Fruit fly (Drosophila melanogaster) whole organism, wandering third instar larva: ENCODE data around the gene meigo.

ENCODE experiments used
- Abd-B ChIP-seq: fragments of >200 bp; optimal IDR thresholded peaks from 2 replicates; lab custom pipeline; 2017; ENCODE audit warnings: missing biosample characterization, missing genetic modification characterization
- CG32264 ChIP-seq: fragments of 200-800 bp; sonication (Bioruptor generic); optimal IDR thresholded peaks from 2 replicates; lab custom pipeline; 2016; ENCODE audit warnings: missing biosample characterization, missing genetic modification characterization
- CG9705 ChIP-seq: fragments of 200-800 bp; sonication (Bioruptor generic); optimal IDR thresholded peaks from 2 replicates; lab custom pipeline; 2018; ENCODE audit warnings: missing biosample characterization, mild to moderate bottlenecking, missing genetic modification characterization
- Dif ChIP-seq: fragments of 200-275, 200-300 bp; sonication (Bioruptor generic); optimal IDR thresholded peaks from 2 replicates; lab custom pipeline; 2018; ENCODE audit warnings: missing biosample characterization, missing genetic modification characterization; ENCODE audit not compliant: partially characterized antibody
- GATAd ChIP-seq: sonication (Bioruptor generic); optimal IDR thresholded peaks from 2 replicates; lab custom pipeline; 2016; ENCODE audit warnings: missing biosample characterization, missing genetic modification characterization
- HLH106 ChIP-seq: fragments of 200-800 bp; optimal IDR thresholded peaks from 3 replicates; lab custom pipeline; 2019; ENCODE audit warnings: missing biosample characterization, mild to moderate bottlenecking, missing genetic modification characterization, moderate library complexity
- Hnf4 ChIP-seq: fragments of 200-800 bp; sonication (Bioruptor generic); optimal IDR thresholded peaks from 2 replicates; lab custom pipeline; 2016; ENCODE audit warnings: missing biosample characterization, mild to moderate bottlenecking, missing genetic modification characterization
- Hr78 ChIP-seq: fragments of >200 bp; optimal IDR thresholded peaks from 2 replicates; lab custom pipeline; 2017; ENCODE audit warnings: missing biosample characterization, missing genetic modification characterization
- Hr83 ChIP-seq: fragments of 200-300 bp; sonication (Bioruptor generic); optimal IDR thresholded peaks from 2 replicates; lab custom pipeline; 2016; ENCODE audit warnings: missing biosample characterization, mild to moderate bottlenecking, missing genetic modification characterization, moderate library complexity; ENCODE audit not compliant: poor library complexity, severe bottlenecking
- Jra ChIP-seq: sonication (Bioruptor generic); optimal IDR thresholded peaks from 2 replicates; lab custom pipeline; 2016; ENCODE audit warnings: missing biosample characterization, missing genetic modification characterization
- Mio ChIP-seq: sonication (Bioruptor generic); optimal IDR thresholded peaks from 2 replicates; lab custom pipeline; 2016; ENCODE audit warnings: missing biosample characterization, missing genetic modification characterization
- Myc ChIP-seq: fragments of >200 bp; optimal IDR thresholded peaks from 2 replicates; lab custom pipeline; 2017
- N ChIP-seq: fragments of >200 bp; optimal IDR thresholded peaks from 2 replicates; lab custom pipeline; 2018; ENCODE audit warnings: missing biosample characterization, missing external identifiers, missing genetic modification characterization
- OdsH ChIP-seq: fragments of 200-800 bp; sonication (Bioruptor generic); optimal IDR thresholded peaks from 2 replicates; lab custom pipeline; 2016; ENCODE audit warnings: missing biosample characterization, mild to moderate bottlenecking, missing genetic modification characterization
- Rel ChIP-seq, 2 experiments: fragments of 200-800 bp; sonication (Bioruptor generic) in 1 of 2; optimal IDR thresholded peaks; 2 replicates in 1 of 2; 3 replicates in 1 of 2; lab custom pipeline; 2016 to 2019; ENCODE audit warnings: mild to moderate bottlenecking in 2 of 2, missing biosample characterization in 2 of 2, missing genetic modification characterization in 2 of 2, moderate library complexity in 1 of 2
- Sp1 ChIP-seq: fragments of 200-800 bp; sonication (Bioruptor generic); optimal IDR thresholded peaks from 3 replicates; lab custom pipeline; 2019; ENCODE audit warnings: missing biosample characterization, mild to moderate bottlenecking, missing genetic modification characterization, moderate library complexity
- Vsx2 ChIP-seq: fragments of 200-300, 225-300 bp; sonication (Bioruptor generic); optimal IDR thresholded peaks from 2 replicates; lab custom pipeline; 2018; ENCODE audit warnings: missing biosample characterization, missing genetic modification characterization; ENCODE audit not compliant: partially characterized antibody
- br ChIP-seq: fragments of 200-800 bp; sonication (Bioruptor generic); optimal IDR thresholded peaks from 2 replicates; lab custom pipeline; 2016; ENCODE audit warnings: missing biosample characterization, missing genetic modification characterization
- brk ChIP-seq: fragments of 200-800 bp; sonication (Bioruptor generic); optimal IDR thresholded peaks from 2 replicates; lab custom pipeline; 2016; ENCODE audit warnings: missing biosample characterization, mild to moderate bottlenecking, missing genetic modification characterization
- dl ChIP-seq, 2 experiments: fragments of 175-275, 200-275 bp in 1 of 2; fragments of 200-275 bp in 1 of 2; sonication (Bioruptor generic); optimal IDR thresholded peaks; lab custom pipeline; 2018; ENCODE audit warnings: mild to moderate bottlenecking in 2 of 2, missing biosample characterization in 2 of 2, missing genetic modification characterization in 2 of 2, moderate library complexity in 2 of 2; ENCODE audit not compliant: partially characterized antibody in 2 of 2, insufficient read depth in 1 of 2
- dmrt93B ChIP-seq: fragments of 200-800 bp; sonication (Bioruptor generic); optimal IDR thresholded peaks from 2 replicates; lab custom pipeline; 2018; ENCODE audit warnings: missing biosample characterization, mild to moderate bottlenecking, missing genetic modification characterization
- dsf ChIP-seq: sonication (Bioruptor generic); optimal IDR thresholded peaks from 2 replicates; lab custom pipeline; 2016; ENCODE audit warnings: missing biosample characterization, missing genetic modification characterization, borderline replicate concordance
- ey ChIP-seq: fragments of 200-800 bp; sonication (Bioruptor generic); optimal IDR thresholded peaks from 2 replicates; lab custom pipeline; 2016; ENCODE audit warnings: missing biosample characterization, missing genetic modification characterization
- foxo ChIP-seq, 2 experiments: fragments of 200-800 bp; sonication (Bioruptor generic); optimal IDR thresholded peaks; 2 replicates in 1 of 2; 3 replicates in 1 of 2; lab custom pipeline; 2016 to 2017; ENCODE audit warnings: missing biosample characterization in 2 of 2, missing genetic modification characterization in 2 of 2
- fru ChIP-seq: fragments of 200-800 bp; sonication (Bioruptor generic); optimal IDR thresholded peaks from 3 replicates; lab custom pipeline; 2016; ENCODE audit warnings: missing biosample characterization, mild to moderate bottlenecking, missing genetic modification characterization
- h ChIP-seq: fragments of 200-800 bp; sonication (Bioruptor generic); optimal IDR thresholded peaks from 3 replicates; lab custom pipeline; 2016; ENCODE audit warnings: missing biosample characterization, mild to moderate bottlenecking, missing genetic modification characterization
- jim ChIP-seq: fragments of 175-275, 200-325 bp; sonication (Bioruptor generic); optimal IDR thresholded peaks from 2 replicates; lab custom pipeline; 2016; ENCODE audit warnings: missing biosample characterization, mild to moderate bottlenecking, missing genetic modification characterization
- lola ChIP-seq: fragments of >200 bp; optimal IDR thresholded peaks from 2 replicates; lab custom pipeline; 2017; ENCODE audit warnings: missing biosample characterization, missing genetic modification characterization
- pan ChIP-seq: fragments of >200 bp; optimal IDR thresholded peaks from 2 replicates; lab custom pipeline; 2017
- psq ChIP-seq: fragments of 200-800 bp; sonication (Bioruptor generic); optimal IDR thresholded peaks from 3 replicates; lab custom pipeline; 2017; ENCODE audit warnings: missing biosample characterization, mild to moderate bottlenecking, missing genetic modification characterization, moderate library complexity
- rgr ChIP-seq: fragments of 200-800 bp; sonication (Bioruptor generic); optimal IDR thresholded peaks from 3 replicates; lab custom pipeline; 2016; ENCODE audit warnings: missing biosample characterization, mild to moderate bottlenecking, missing genetic modification characterization
- sage ChIP-seq: fragments of 200-800 bp; sonication (Bioruptor generic); optimal IDR thresholded peaks from 2 replicates; lab custom pipeline; 2016; ENCODE audit warnings: missing biosample characterization, mild to moderate bottlenecking, missing genetic modification characterization
- sv ChIP-seq: fragments of 200-800 bp; sonication (Bioruptor generic); optimal IDR thresholded peaks from 3 replicates; lab custom pipeline; 2016; ENCODE audit warnings: missing biosample characterization, missing genetic modification characterization
- tai ChIP-seq: sonication (Bioruptor generic); optimal IDR thresholded peaks from 2 replicates; lab custom pipeline; 2016; ENCODE audit warnings: missing biosample characterization, missing genetic modification characterization
- usp ChIP-seq: fragments of >200 bp; optimal IDR thresholded peaks from 2 replicates; lab custom pipeline; 2017; ENCODE audit warnings: missing biosample characterization, missing genetic modification characterization
- woc ChIP-seq: sonication (Bioruptor generic); optimal IDR thresholded peaks from 2 replicates; lab custom pipeline; 2016; ENCODE audit warnings: missing biosample characterization, mild to moderate bottlenecking, missing genetic modification characterization

Gene meigo

DNA sequence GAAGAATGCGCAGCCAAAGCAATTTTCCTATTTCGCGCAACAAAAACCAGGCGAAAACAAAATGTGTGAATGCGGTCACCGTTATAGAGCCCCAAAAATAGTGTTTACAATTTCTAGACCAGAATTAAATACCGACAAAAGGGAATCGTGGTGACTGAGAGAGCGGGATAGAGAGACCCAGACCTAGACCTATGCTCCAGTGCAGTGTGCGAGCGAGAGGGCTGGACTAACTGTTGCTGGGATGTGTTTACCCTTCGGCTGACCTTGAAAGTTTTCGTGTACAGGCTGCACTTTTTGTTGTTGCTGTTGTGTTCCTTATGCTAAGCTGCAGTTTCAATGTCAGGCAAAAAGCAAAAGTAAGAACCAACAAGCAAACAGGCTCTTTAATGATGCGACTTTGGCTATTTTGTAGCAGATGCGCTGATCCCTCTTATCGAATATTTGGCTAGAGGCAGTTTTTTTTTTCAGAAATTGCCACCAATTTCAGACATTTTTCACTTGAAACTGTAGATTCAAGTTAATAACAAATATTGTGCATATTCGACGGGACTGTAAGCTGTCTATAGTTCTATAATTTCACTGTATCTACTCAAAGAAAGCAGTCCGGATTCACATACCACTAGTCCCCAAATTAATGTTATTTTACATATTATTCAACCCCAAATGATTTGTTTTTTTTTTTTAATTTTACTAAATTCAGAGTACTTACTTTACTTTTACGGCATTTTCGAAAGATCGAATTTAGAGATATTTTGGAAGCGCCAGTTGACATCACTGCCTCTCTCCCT lies 48.7 kb downstream of the meigo start:
- TF ChIP-seq Rel (GFP tag; optimal IDR thresholded peaks at IDR 0.05; lab: Kevin White, UChicago) (no peak), Rel (tag; optimal IDR thresholded peaks at IDR 0.05; lab: Kevin White, UChicago) (no peak), HLH106 (peak; percentile 24), Dif (GFP tag; lab: Kevin White, UChicago) (no peak), dmrt93B (GFP tag; lab: Kevin White, UChicago) (peak; percentile 8), h (GFP tag; lab: Kevin White, UChicago) (peak; percentile 64), foxo (GFP tag; optimal IDR thresholded peaks at IDR 0.05; lab: Kevin White, UChicago) (peak in 1 of 2 experiments; percentile 50), usp (GFP tag; lab: Kevin White, UChicago) (no peak), psq (peak; percentile 64), CG9705 (GFP tag; lab: Kevin White, UChicago) (peak; percentile 18), dl (GFP tag; optimal IDR thresholded peaks at IDR 0.05; lab: Kevin White, UChicago; ENCODE audit: insufficient read depth in 1 of 2, partially characterized antibody in 2 of 2) (no peak), Myc (lab: Kevin White, UChicago) (peak; percentile 97), rgr (GFP tag; lab: Kevin White, UChicago) (peak; percentile 31), OdsH (peak; percentile 36), sage (GFP tag; lab: Kevin White, UChicago) (no peak), dsf (GFP tag; lab: Kevin White, UChicago) (no peak), Jra (GFP tag; lab: Kevin White, UChicago) (no peak), fru (GFP tag; lab: Kevin White, UChicago) (peak; percentile 55), Mio (no peak), ey (peak; percentile 59), Hr78 (no peak), sv (GFP tag; lab: Kevin White, UChicago) (peak; percentile 32), br (GFP tag; lab: Kevin White, UChicago) (peak; percentile 39), woc (GFP tag; lab: Kevin White, UChicago) (peak; percentile 89), CG32264 (GFP tag; lab: Kevin White, UChicago) (no peak), jim (GFP tag; lab: Kevin White, UChicago) (no peak), Sp1 (GFP tag; lab: Kevin White, UChicago) (peak; percentile 43)

DNA sequence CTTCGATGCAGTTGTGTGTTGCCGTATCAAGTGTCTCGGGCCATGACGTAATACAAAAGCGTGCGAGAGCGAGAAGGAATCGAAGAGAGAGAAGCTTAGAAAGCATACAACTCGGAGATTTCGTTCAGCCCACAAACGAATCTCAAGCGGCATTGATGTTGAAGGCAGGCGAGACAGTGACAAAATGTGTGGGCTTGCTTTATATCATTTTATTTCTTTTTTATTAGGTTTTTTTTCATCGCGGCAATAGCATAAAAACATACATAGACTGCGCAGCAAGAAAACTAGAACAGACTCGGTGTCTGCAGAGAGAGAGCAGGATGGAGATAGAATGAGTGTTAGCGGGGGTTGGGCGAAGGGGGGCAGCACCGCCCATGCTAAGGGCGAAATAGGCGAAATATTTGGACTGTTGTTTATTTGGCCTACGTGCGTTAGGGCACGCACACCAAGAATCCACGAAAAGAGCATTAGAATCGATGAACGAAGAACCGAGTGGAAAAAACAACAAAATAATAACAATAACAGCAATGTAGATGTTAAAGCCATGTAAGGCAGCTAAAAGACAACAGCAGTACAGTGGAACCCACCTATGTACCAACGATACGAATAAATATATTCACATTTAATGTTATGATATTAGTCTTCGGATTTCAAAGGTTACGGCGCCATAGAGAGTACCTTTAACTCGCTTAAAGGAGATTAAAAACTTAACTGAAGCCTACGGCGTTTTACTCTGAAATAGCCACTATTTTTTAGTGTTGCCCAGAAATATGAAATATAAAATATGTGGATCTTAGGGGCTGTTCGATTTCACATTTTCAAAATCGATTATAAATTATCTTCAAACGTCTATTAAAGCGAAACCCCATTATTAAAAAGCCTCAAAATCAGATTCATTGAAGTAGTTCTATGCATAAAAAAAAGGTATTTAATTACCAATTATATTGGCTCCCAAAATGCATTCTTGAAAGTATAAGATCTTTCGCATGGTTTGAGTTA lies 49.6 kb downstream of the meigo start:
- TF ChIP-seq sv (GFP tag; lab: Kevin White, UChicago): peak; percentile 36
- no peak for TF ChIP-seq dsf (GFP tag; lab: Kevin White, UChicago)
- TF ChIP-seq Dif (GFP tag; lab: Kevin White, UChicago): peak; percentile 1
- TF ChIP-seq dl (GFP tag; optimal IDR thresholded peaks at IDR 0.05; lab: Kevin White, UChicago; ENCODE audit: insufficient read depth in 1 of 2, partially characterized antibody in 2 of 2): peak in 1 of 2 experiments; percentile 48
- TF ChIP-seq br (GFP tag; lab: Kevin White, UChicago): no peak
- TF ChIP-seq lola (GFP tag; lab: Kevin White, UChicago): no peak
- TF ChIP-seq HLH106: peak; percentile 16
- TF ChIP-seq foxo (GFP tag; optimal IDR thresholded peaks at IDR 0.05; lab: Kevin White, UChicago): no peak
- peak; percentile 21 for TF ChIP-seq woc (GFP tag; lab: Kevin White, UChicago)
- TF ChIP-seq psq: no peak

- no peak for TF ChIP-seq dmrt93B (GFP tag; lab: Kevin White, UChicago)
- peak; percentile 61 for TF ChIP-seq Vsx2 (GFP tag; lab: Kevin White, UChicago)
- TF ChIP-seq Myc (lab: Kevin White, UChicago): no peak
- TF ChIP-seq rgr (GFP tag; lab: Kevin White, UChicago): peak; percentile 67
- TF ChIP-seq Hr78: peak; percentile 7
- no peak for TF ChIP-seq GATAd (GFP tag; lab: Kevin White, UChicago)
- TF ChIP-seq ey: no peak
- no peak for TF ChIP-seq usp (GFP tag; lab: Kevin White, UChicago)
- peak in 1 of 2 experiments; percentile 18 for TF ChIP-seq foxo (GFP tag; optimal IDR thresholded peaks at IDR 0.05; lab: Kevin White, UChicago)
- peak; percentile 62 for TF ChIP-seq Sp1 (GFP tag; lab: Kevin White, UChicago)
- TF ChIP-seq tai (GFP tag; lab: Kevin White, UChicago): no peak
- TF ChIP-seq pan (lab: Kevin White, UChicago): no peak
- TF ChIP-seq br (GFP tag; lab: Kevin White, UChicago): peak; percentile 62
- no peak for TF ChIP-seq brk (GFP tag; lab: Kevin White, UChicago)
- TF ChIP-seq lola (GFP tag; lab: Kevin White, UChicago): no peak
- no peak for TF ChIP-seq Rel (GFP tag; optimal IDR thresholded peaks at IDR 0.05; lab: Kevin White, UChicago)
- peak; percentile 52 for TF ChIP-seq Rel (tag; optimal IDR thresholded peaks at IDR 0.05; lab: Kevin White, UChicago)
- TF ChIP-seq Dif (GFP tag; lab: Kevin White, UChicago): peak; percentile 40
- peak; percentile 8 for TF ChIP-seq Jra (GFP tag; lab: Kevin White, UChicago)
- peak; percentile 88 for TF ChIP-seq Hr83 (GFP tag; lab: Kevin White, UChicago)
- no peak for TF ChIP-seq woc (GFP tag; lab: Kevin White, UChicago)
- no peak for TF ChIP-seq Abd-B (GFP tag; lab: Kevin White, UChicago)
- peak; percentile 57 for TF ChIP-seq N (GFP tag; lab: Kevin White, UChicago)
- TF ChIP-seq h (GFP tag; lab: Kevin White, UChicago): peak; percentile 55
- peak; percentile 1 for TF ChIP-seq HLH106
- TF ChIP-seq Hnf4 (GFP tag; lab: Kevin White, UChicago): peak; percentile 46
Observed at dm6 chr3R:21188540-21189276, 50.6 kb downstream of the meigo start.
